Worm (Caenorhabditis elegans) whole organism, L4 larva: ENCODE measurements around the gene srsx-30.

Experiments
- T20F7.1 ChIP-seq: fragments of 200-800 bp; sonication (Bioruptor generic); optimal IDR thresholded peaks from 2 replicates; lab custom pipeline; 2018; ENCODE audit warnings: mild to moderate bottlenecking, missing genetic modification characterization, missing compliant biosample characterization
- Y105C5A.15 ChIP-seq: fragments of 200-800 bp; sonication (Bioruptor generic); IDR thresholded peaks from 2 replicates; pipeline ENCODE4 v1.3.6; 2022; ENCODE audit warnings: missing genetic modification characterization, missing compliant biosample characterization
- ZK337.2 ChIP-seq: fragments of 200-800 bp; sonication (Bioruptor generic); IDR thresholded peaks from 2 replicates; pipeline ENCODE4 v1.3.6; 2022; ENCODE audit warnings: missing genetic modification reagents, missing genetic modification characterization, missing compliant biosample characterization
- aha-1 ChIP-seq: fragments of 150-350 bp; peaks from one replicate; lab custom pipeline; 2014; ENCODE audit warnings: missing biosample characterization, missing genetic modification characterization
- aly-2 ChIP-seq: sonication (generic microtip); optimal IDR thresholded peaks from 2 replicates; lab custom pipeline; 2018; ENCODE audit warnings: missing biosample characterization, missing genetic modification characterization
- ceh-20 ChIP-seq: fragments of 200-800 bp; sonication (Bioruptor generic); IDR thresholded peaks from 2 replicates; pipeline ENCODE4 v1.3.6; 2022; ENCODE audit warnings: missing genetic modification reagents, missing genetic modification characterization, missing compliant biosample characterization
- ceh-32 ChIP-seq: sonication (generic microtip); optimal IDR thresholded peaks from 2 replicates; lab custom pipeline; 2016; ENCODE audit warnings: mild to moderate bottlenecking, missing genetic modification characterization, missing compliant biosample characterization; ENCODE audit not compliant: poor library complexity
- ceh-44 ChIP-seq: fragments of 200-800 bp; sonication (Bioruptor generic); IDR thresholded peaks from 2 replicates; pipeline ENCODE4 v1.3.6; 2022; ENCODE audit warnings: missing genetic modification reagents, missing genetic modification characterization, missing compliant biosample characterization
- ceh-62 ChIP-seq: sonication (generic microtip); optimal IDR thresholded peaks from 2 replicates; lab custom pipeline; 2017; ENCODE audit warnings: missing biosample characterization, missing genetic modification characterization
- ces-1 ChIP-seq: fragments of 150-350 bp; sonication (generic microtip); optimal IDR thresholded peaks from 4 replicates; lab custom pipeline; 2014; ENCODE audit warnings: missing biosample characterization, missing genetic modification reagents, missing genetic modification characterization
- ctbp-1 ChIP-seq: fragments of 200-800 bp; sonication (Bioruptor generic); IDR thresholded peaks from 2 replicates; pipeline ENCODE4 v1.3.6; 2022; ENCODE audit warnings: missing genetic modification reagents, missing genetic modification characterization, missing compliant biosample characterization
- dmd-8 ChIP-seq: fragments of 200-800 bp; sonication (Bioruptor generic); IDR thresholded peaks from 2 replicates; pipeline ENCODE4 v1.3.6; 2022; ENCODE audit warnings: missing genetic modification characterization, missing compliant biosample characterization
- dmd-9 ChIP-seq: fragments of 200-800 bp; sonication (Bioruptor generic); IDR thresholded peaks from 2 replicates; pipeline ENCODE4 v1.3.6; 2022; ENCODE audit warnings: missing genetic modification reagents, missing genetic modification characterization, missing compliant biosample characterization
- dpl-1 ChIP-seq: fragments of 150-350 bp; optimal IDR thresholded peaks from 2 replicates; lab custom pipeline; 2014; ENCODE audit warnings: missing biosample characterization, missing genetic modification reagents, missing genetic modification characterization
- duxl-1 ChIP-seq: sonication (generic microtip); optimal IDR thresholded peaks from 2 replicates; lab custom pipeline; 2016; ENCODE audit warnings: mild to moderate bottlenecking, missing genetic modification characterization, moderate library complexity, missing compliant biosample characterization; ENCODE audit not compliant: poor library complexity
- lin-1 ChIP-seq: fragments of 200-800 bp; sonication (Bioruptor generic); IDR thresholded peaks from 2 replicates; pipeline ENCODE4 v1.3.6; 2022; ENCODE audit warnings: missing genetic modification reagents, missing genetic modification characterization, missing compliant biosample characterization
- lin-29 ChIP-seq: fragments of 200-800 bp; sonication (Bioruptor generic); IDR thresholded peaks from 2 replicates; pipeline ENCODE4 v1.3.6; 2022; ENCODE audit warnings: missing genetic modification reagents, missing genetic modification characterization, missing compliant biosample characterization
- mxl-2 ChIP-seq: fragments of 200-800 bp; sonication (Bioruptor generic); conservative IDR thresholded peaks from 2 replicates; pipeline ENCODE4 v1.3.6; 2022; ENCODE audit warnings: missing genetic modification reagents, missing genetic modification characterization, missing compliant biosample characterization
- nhr-111 ChIP-seq: fragments of 200-800 bp; sonication (Bioruptor generic); optimal IDR thresholded peaks from 2 replicates; lab custom pipeline; 2018; ENCODE audit warnings: mild to moderate bottlenecking, missing genetic modification characterization, missing compliant biosample characterization
- nhr-6 ChIP-seq: fragments of 150-350 bp; optimal IDR thresholded peaks from 2 replicates; lab custom pipeline; 2014; ENCODE audit warnings: missing biosample characterization, missing genetic modification characterization
- nhr-77 ChIP-seq: fragments of 150-350 bp; optimal IDR thresholded peaks from 2 replicates; lab custom pipeline; 2014; ENCODE audit warnings: missing biosample characterization, missing genetic modification characterization
- pqm-1 ChIP-seq: sonication (generic microtip); optimal IDR thresholded peaks from 2 replicates; lab custom pipeline; 2017; ENCODE audit warnings: missing biosample characterization, missing genetic modification characterization
- rbr-2 ChIP-seq: sonication (generic microtip); optimal IDR thresholded peaks from 2 replicates; lab custom pipeline; 2016; ENCODE audit warnings: missing genotype, missing genetic modification characterization, missing compliant biosample characterization
- sdz-12 ChIP-seq: fragments of 200-800 bp; sonication (Bioruptor generic); optimal IDR thresholded peaks from 2 replicates; lab custom pipeline; 2018; ENCODE audit warnings: mild to moderate bottlenecking, missing genetic modification characterization, missing compliant biosample characterization
- skn-1 ChIP-seq: fragments of 150-350 bp; optimal IDR thresholded peaks from 2 replicates; lab custom pipeline; 2014; ENCODE audit warnings: missing biosample characterization, missing genetic modification characterization
- snpc-4 ChIP-seq: fragments of 150-350 bp; optimal IDR thresholded peaks from 2 replicates; lab custom pipeline; 2014; ENCODE audit warnings: missing biosample characterization, missing genetic modification characterization
- spr-1 ChIP-seq: sonication (generic microtip); optimal IDR thresholded peaks from 2 replicates; lab custom pipeline; 2016; ENCODE audit warnings: mild to moderate bottlenecking, missing genetic modification characterization, missing compliant biosample characterization
- tra-1 ChIP-seq: fragments of 200-800 bp; sonication (Bioruptor generic); IDR thresholded peaks from 2 replicates; pipeline ENCODE4 v1.3.6; 2022; ENCODE audit warnings: missing genetic modification reagents, missing genetic modification characterization, missing compliant biosample characterization
- unc-39 ChIP-seq: sonication (generic microtip); optimal IDR thresholded peaks from 2 replicates; lab custom pipeline; 2017; ENCODE audit warnings: missing biosample characterization, missing genetic modification characterization
- ztf-7 ChIP-seq: fragments of 150-350 bp; optimal IDR thresholded peaks from 2 replicates; lab custom pipeline; 2014; ENCODE audit warnings: missing biosample characterization, missing genetic modification characterization

Gene srsx-30

DNA sequence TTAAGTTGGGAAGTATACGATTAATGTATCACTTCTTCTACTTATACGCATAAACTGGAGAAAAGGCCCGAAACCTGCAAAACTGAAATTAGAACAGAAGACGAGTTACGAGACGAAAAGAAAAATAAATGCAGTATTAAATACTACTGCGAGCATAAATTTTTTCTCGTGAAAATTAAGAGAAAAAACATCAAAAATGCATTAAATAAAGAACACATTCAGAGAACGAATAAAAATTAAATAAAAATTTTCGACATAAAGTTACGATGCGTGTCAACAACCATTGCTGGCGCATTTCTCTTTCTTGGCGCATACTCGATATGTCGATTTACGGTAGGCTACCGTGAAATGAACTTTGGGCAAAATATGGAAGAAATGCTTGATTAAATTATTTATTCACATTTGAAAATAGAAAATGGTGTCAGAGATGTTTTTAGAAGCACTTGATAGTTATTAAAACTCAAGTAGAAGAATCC, 46.3 kb downstream of the srsx-30 start, which contains the start of the genes ZK856.19 and ZK856.11 (continued):
- TF ChIP-seq ceh-32 (tag; lab: Kevin White, UChicago) (no peak), nhr-6 (peak; percentile 59), ceh-20 (GFP tag; lab: Robert Waterston, UW) (no peak), lin-1 (GFP tag; lab: Robert Waterston, UW) (no peak), unc-39 (tag; lab: Kevin White, UChicago) (no peak), nhr-77 (tag; lab: Kevin White, UChicago) (peak; percentile 10), T20F7.1 (GFP tag; lab: Kevin White, UChicago) (peak; percentile 42), snpc-4 (no peak), mxl-2 (no peak), dpl-1 (GFP tag; lab: Kevin White, UChicago) (peak; percentile 57), dmd-8 (GFP tag; lab: Robert Waterston, UW) (no peak), spr-1 (tag; lab: Kevin White, UChicago) (no peak), Y105C5A.15 (GFP tag; lab: Robert Waterston, UW) (no peak), tra-1 (GFP tag; lab: Robert Waterston, UW) (no peak), ceh-62 (tag; lab: Kevin White, UChicago) (no peak)

DNA sequence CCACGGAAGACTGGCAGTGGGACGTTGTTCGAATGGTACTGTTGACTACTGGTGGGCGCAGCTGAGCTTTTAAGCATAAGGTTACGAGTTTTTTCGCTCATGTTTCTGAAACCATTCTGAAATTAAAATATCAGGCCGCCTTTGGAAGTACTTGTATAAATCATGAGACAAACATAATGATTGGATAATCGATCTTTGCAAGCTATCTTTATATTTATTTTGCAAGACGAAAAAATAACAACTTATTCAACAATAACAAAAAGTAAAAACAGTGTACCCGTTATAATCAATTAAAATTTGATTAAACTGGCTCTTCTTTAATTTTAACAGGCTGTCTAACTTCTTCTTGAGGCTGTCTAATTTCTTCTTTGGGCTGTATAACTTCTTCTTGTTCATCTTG, 46.9 kb downstream of the srsx-30 start, which contains the start of gene ZK856.16:
ZK856.16 (minus strand) TSS at position 101 of the 400 bp plus-strand sequence.
- no peak for TF ChIP-seq lin-29 (GFP tag; lab: Robert Waterston, UW)
- TF ChIP-seq skn-1 (tag; lab: Kevin White, UChicago): no peak
- TF ChIP-seq Y105C5A.15 (GFP tag; lab: Robert Waterston, UW): no peak
- TF ChIP-seq ctbp-1 (GFP tag; lab: Robert Waterston, UW): no peak
- no peak for TF ChIP-seq ztf-7 (tag; lab: Kevin White, UChicago)
- no peak for TF ChIP-seq sdz-12 (GFP tag; lab: Kevin White, UChicago)
- TF ChIP-seq dmd-8 (GFP tag; lab: Robert Waterston, UW): no peak
- TF ChIP-seq dmd-9 (GFP tag; lab: Robert Waterston, UW): no peak
- no peak for TF ChIP-seq nhr-111
- no peak for TF ChIP-seq pqm-1 (tag; lab: Kevin White, UChicago)
- TF ChIP-seq rbr-2 (tag; lab: Kevin White, UChicago): no peak
- no peak for TF ChIP-seq ceh-44 (GFP tag; lab: Robert Waterston, UW)
- no peak for TF ChIP-seq lin-1 (GFP tag; lab: Robert Waterston, UW)

DNA sequence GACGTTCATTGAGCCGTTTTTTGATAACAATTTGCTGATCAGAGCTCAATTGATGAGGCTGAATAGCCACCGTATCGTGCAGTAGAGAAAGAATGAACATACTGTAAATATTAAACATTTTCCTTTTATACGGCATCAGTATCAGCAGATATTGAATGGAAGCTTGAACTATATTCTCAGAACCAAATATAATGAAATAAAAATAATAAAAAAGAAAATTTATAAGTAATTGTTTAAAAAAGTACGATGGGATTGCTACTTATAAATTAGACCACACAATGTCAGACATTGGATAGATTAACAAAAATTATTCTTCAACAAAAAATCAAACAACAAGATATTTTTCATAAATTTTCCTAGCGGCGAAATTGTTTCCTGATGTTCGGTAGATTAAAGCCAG, 47.9 kb downstream of the srsx-30 start, which contains the start of gene rpc-25:
rpc-25 (minus strand) TSS at position 101 of the 400 bp plus-strand sequence.
- no peak for TF ChIP-seq aly-2
- no peak for TF ChIP-seq pqm-1 (tag; lab: Kevin White, UChicago)
- TF ChIP-seq aha-1: no peak
- TF ChIP-seq ces-1 (GFP tag; lab: Kevin White, UChicago): no peak
- no peak for TF ChIP-seq duxl-1 (tag; lab: Kevin White, UChicago)

DNA sequence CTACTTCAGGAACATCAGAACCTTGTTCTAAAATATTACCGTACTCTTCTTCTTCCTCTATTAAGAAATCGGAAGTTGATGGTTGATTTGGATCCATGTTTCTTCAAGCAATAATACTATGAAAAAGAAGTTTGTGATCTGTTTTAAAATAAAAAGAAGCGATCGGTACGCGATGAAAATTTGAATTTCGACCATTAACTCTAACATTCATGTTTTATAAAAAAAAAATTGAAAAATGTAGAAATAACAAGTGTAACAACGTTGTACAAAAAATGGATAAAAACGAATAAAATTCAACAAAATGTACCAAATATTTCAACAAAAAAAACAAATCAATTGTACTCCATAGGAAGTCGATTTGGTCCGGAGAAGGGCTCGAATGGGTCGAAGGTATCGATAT, 51.6 kb downstream of the srsx-30 start, which contains the start of gene tftc-3:
tftc-3 (minus strand) TSS at position 101 of the 400 bp plus-strand sequence.
- TF ChIP-seq ZK337.2 (GFP tag; lab: Robert Waterston, UW) (no peak), duxl-1 (tag; lab: Kevin White, UChicago) (peak; percentile 35)
- TF ChIP-seq, all 104 proteins: peak for 1
